Worm (Caenorhabditis elegans): Measurements from ENCODE around the gene nyn-1.

ce11 chrIV:13664090-13664489, 22.7 kb downstream of the nyn-1 start, which contains the start of gene Y45F10C.4:
- TF ChIP-seq him-1 (tag; optimal IDR thresholded peaks at IDR 0.05) (no peak), W03F9.2 (tag; optimal IDR thresholded peaks at IDR 0.05) (no peak), dao-5 (tag; optimal IDR thresholded peaks at IDR 0.05) (no peak)

All from whole organism, L4/young adult.